Fruit fly (Drosophila melanogaster): Measurements from ENCODE around the gene Sfp70A4.

dm6 chr3L:13267254-13267653, 29.4 kb downstream of the Sfp70A4 start:
- TF ChIP-seq Smox (GFP tag; optimal IDR thresholded peaks at IDR 0.05): peak; percentile 44
- no peak for TF ChIP-seq Blimp-1 (GFP tag; optimal IDR thresholded peaks at IDR 0.05)
- peak; percentile 77 to 87 for TF ChIP-seq ss (GFP tag; optimal IDR thresholded peaks at IDR 0.05)
- peak; percentile 46 for TF ChIP-seq CG31627 (GFP tag; optimal IDR thresholded peaks at IDR 0.05)
- peak; percentile 51 for TF ChIP-seq CG4318 (GFP tag; optimal IDR thresholded peaks at IDR 0.05)
- peak; percentile 74 for TF ChIP-seq net (GFP tag; optimal IDR thresholded peaks at IDR 0.05)
- peak; percentile 68 for TF ChIP-seq CG9139 (GFP tag; optimal IDR thresholded peaks at IDR 0.05)
- TF ChIP-seq CG8632 (GFP tag; optimal IDR thresholded peaks at IDR 0.05): peak; percentile 74
- peak; percentile 88 for TF ChIP-seq Ets96B (tag; optimal IDR thresholded peaks at IDR 0.05)
- TF ChIP-seq Hr4 (GFP tag; optimal IDR thresholded peaks at IDR 0.05): peak; percentile 72

Measured in whole organism, prepupa.